Worm (Caenorhabditis elegans) whole organism, L2 larva: ENCODE measurements around the gene srlf-11.

Source experiments
- C34F6.9 ChIP-seq: fragments of 150-350 bp; optimal IDR thresholded peaks from 2 replicates; lab custom pipeline; 2014; ENCODE audit warnings: missing biosample characterization, missing genetic modification characterization
- F13H6.1 ChIP-seq: sonication (generic microtip); optimal IDR thresholded peaks from 2 replicates; lab custom pipeline; 2016; ENCODE audit warnings: missing genetic modification characterization, missing compliant biosample characterization
- R02D3.7 ChIP-seq: fragments of 150-350 bp; optimal IDR thresholded peaks from 2 replicates; lab custom pipeline; 2014; ENCODE audit warnings: missing biosample characterization, missing genetic modification characterization
- Y55F3AM.14 ChIP-seq: fragments of 200-800 bp; sonication (Bioruptor generic); optimal IDR thresholded peaks from 2 replicates; lab custom pipeline; 2018; ENCODE audit warnings: mild to moderate bottlenecking, missing genetic modification characterization, missing compliant biosample characterization
- ZK546.5 ChIP-seq: sonication (generic microtip); optimal IDR thresholded peaks from 2 replicates; lab custom pipeline; 2017; ENCODE audit warnings: missing biosample characterization, missing genetic modification characterization
- alr-1 ChIP-seq: fragments of 150-350 bp; optimal IDR thresholded peaks from 2 replicates; lab custom pipeline; 2014; ENCODE audit warnings: missing biosample characterization, missing genetic modification characterization
- aly-2 ChIP-seq: fragments of 150-350 bp; optimal IDR thresholded peaks from 2 replicates; lab custom pipeline; 2014; ENCODE audit warnings: missing biosample characterization, missing genetic modification characterization
- ama-1 ChIP-seq: fragments of 150-350 bp; optimal IDR thresholded peaks from 2 replicates; lab custom pipeline; 2018; ENCODE audit warnings: inconsistent platforms
- ceh-82 ChIP-seq: fragments of 150-350 bp; optimal IDR thresholded peaks from 2 replicates; lab custom pipeline; 2014; ENCODE audit warnings: missing biosample characterization, missing genetic modification characterization
- egl-27 ChIP-seq: sonication (generic microtip); optimal IDR thresholded peaks from 3 replicates; lab custom pipeline; 2017; ENCODE audit warnings: missing biosample characterization, missing genetic modification reagents, missing genetic modification characterization
- elt-3 ChIP-seq: sonication (generic microtip); optimal IDR thresholded peaks from 2 replicates; lab custom pipeline; 2017; ENCODE audit warnings: missing biosample characterization, missing genetic modification characterization
- fos-1 ChIP-seq: fragments of 150-350 bp; optimal IDR thresholded peaks from 2 replicates; lab custom pipeline; 2014; ENCODE audit warnings: missing biosample characterization, missing genetic modification characterization
- gmeb-1 ChIP-seq: fragments of 150-350 bp; optimal IDR thresholded peaks from 2 replicates; lab custom pipeline; 2014; ENCODE audit warnings: missing biosample characterization, missing genetic modification characterization
- lin-13 ChIP-seq: fragments of 150-350 bp; optimal IDR thresholded peaks from 2 replicates; lab custom pipeline; 2014; ENCODE audit warnings: missing biosample characterization, missing genetic modification reagents, missing genetic modification characterization
- lin-39 ChIP-seq: fragments of 150-350 bp; optimal IDR thresholded peaks from 2 replicates; lab custom pipeline; 2014; ENCODE audit warnings: missing biosample characterization, missing genetic modification reagents, missing genetic modification characterization
- lsy-2 ChIP-seq, 2 experiments: fragments of 150-350 bp in 1 of 2; sonication (generic microtip) in 1 of 2; optimal IDR thresholded peaks; 2 replicates each; lab custom pipeline; 2014 to 2017; ENCODE audit warnings: missing biosample characterization in 2 of 2, missing genetic modification characterization in 2 of 2
- mab-5 ChIP-seq: fragments of 150-350 bp; optimal IDR thresholded peaks from 2 replicates; lab custom pipeline; 2014; ENCODE audit warnings: missing biosample characterization, missing genetic modification characterization
- nhr-10 ChIP-seq: sonication (generic microtip); optimal IDR thresholded peaks from 2 replicates; lab custom pipeline; 2017; ENCODE audit warnings: missing biosample characterization, missing genetic modification characterization
- nhr-129 ChIP-seq: fragments of 150-350 bp; optimal IDR thresholded peaks from 2 replicates; lab custom pipeline; 2014; ENCODE audit warnings: missing biosample characterization, missing genetic modification characterization
- nhr-25 ChIP-seq: fragments of 150-350 bp; sonication (generic microtip); optimal IDR thresholded peaks from 3 replicates; lab custom pipeline; 2014; ENCODE audit warnings: missing biosample characterization, missing genetic modification characterization
- nhr-6 ChIP-seq: fragments of 150-350 bp; optimal IDR thresholded peaks from 2 replicates; lab custom pipeline; 2014; ENCODE audit warnings: missing biosample characterization, missing genetic modification characterization
- nhr-77 ChIP-seq: fragments of 150-350 bp; optimal IDR thresholded peaks from 2 replicates; lab custom pipeline; 2014; ENCODE audit warnings: missing biosample characterization, missing genetic modification characterization
- sem-4 ChIP-seq: fragments of 150-350 bp; optimal IDR thresholded peaks from 2 replicates; lab custom pipeline; 2014; ENCODE audit warnings: missing biosample characterization, missing genetic modification reagents, missing genetic modification characterization
- skn-1 ChIP-seq: sonication (generic microtip); optimal IDR thresholded peaks from 2 replicates; lab custom pipeline; 2017; ENCODE audit warnings: missing biosample characterization, missing genetic modification characterization
- sma-9 ChIP-seq, 2 experiments: fragments of 150-350 bp in 1 of 2; sonication (generic microtip) in 1 of 2; optimal IDR thresholded peaks; 2 replicates each; lab custom pipeline; 2014 to 2016; ENCODE audit warnings: missing genetic modification characterization in 2 of 2, mild to moderate bottlenecking in 1 of 2, missing biosample characterization in 1 of 2, missing compliant biosample characterization in 1 of 2, missing genetic modification reagents in 1 of 2, moderate library complexity in 1 of 2
- unc-39 ChIP-seq: fragments of 150-350 bp; optimal IDR thresholded peaks from 2 replicates; lab custom pipeline; 2014; ENCODE audit warnings: missing biosample characterization, missing genetic modification characterization
- unc-55 ChIP-seq: fragments of 150-350 bp; sonication (generic microtip); optimal IDR thresholded peaks from 3 replicates; lab custom pipeline; 2014; ENCODE audit warnings: missing biosample characterization, missing genetic modification reagents, missing genetic modification characterization
- ztf-11 ChIP-seq: sonication (generic microtip); optimal IDR thresholded peaks from 2 replicates; lab custom pipeline; 2017; ENCODE audit warnings: missing biosample characterization, missing genetic modification characterization

The srlf-11 gene

DNA sequence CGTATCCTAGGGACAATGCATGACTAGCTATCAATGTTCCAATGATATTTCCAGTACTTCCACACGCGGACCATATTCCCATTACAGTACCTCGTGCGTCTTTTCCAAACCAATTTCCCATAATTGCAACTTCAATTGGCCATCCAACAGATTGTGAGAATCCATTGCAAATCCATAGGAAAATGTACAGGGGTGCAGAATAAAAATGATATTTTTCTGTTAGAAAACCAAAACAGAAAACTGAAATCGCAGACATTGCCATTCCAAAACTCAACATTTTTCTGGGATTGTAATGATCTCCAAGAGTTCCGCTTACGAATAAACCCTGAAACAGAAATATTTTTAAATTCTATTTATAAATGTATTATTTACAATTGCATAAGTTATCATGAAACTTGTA is 34.7 kb downstream of the srlf-11 start:
- no peak for TF ChIP-seq aly-2 (tag; lab: Kevin White, UChicago)
- no peak for TF ChIP-seq nhr-10
- no peak for TF ChIP-seq sma-9 (GFP tag; optimal IDR thresholded peaks at IDR 0.05; lab: Kevin White, UChicago)
- no peak for TF ChIP-seq sma-9 (tag; optimal IDR thresholded peaks at IDR 0.05; lab: Kevin White, UChicago)
- TF ChIP-seq nhr-25, result no peak
- no peak for TF ChIP-seq ZK546.5
- TF ChIP-seq sem-4 (tag; lab: Kevin White, UChicago), result no peak
- no peak for TF ChIP-seq mab-5 (tag; lab: Kevin White, UChicago)
- TF ChIP-seq ama-1 (lab: Kevin White, UChicago), result no peak

DNA sequence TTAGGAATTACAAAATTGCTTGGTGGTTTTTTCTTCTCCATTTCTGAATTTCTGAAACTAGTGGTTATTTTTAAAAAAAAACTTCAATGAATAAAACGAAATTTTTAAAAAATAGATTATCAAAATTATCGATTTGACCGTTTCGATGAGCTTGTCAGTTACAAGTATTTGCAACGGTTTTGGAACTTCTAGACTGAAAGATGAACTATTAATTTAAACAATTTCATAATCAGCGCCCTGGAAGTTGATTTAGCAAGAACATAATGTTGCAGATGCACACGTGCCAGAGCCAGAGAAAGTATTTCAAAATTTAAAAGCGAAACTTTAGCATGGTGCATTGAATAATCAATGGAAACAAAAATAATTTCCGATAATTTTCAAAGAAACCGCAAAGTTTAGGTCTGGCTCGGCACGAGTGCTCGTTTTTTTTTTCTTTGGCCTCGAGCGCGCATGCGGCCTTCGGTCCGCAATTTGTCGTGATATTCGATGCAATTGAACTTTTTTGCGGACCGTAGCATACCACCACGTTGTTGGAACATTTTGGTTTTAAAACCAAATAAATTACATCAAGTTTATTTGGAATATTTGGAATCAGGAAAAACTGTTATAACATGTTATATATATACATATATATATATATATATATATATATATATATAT is 43.0 kb downstream of the srlf-11 start, which contains the start of gene T11G6.5:
Gene T11G6.5 (minus strand): TSS at position 51 of the 660 bp plus-strand sequence.
- TF ChIP-seq nhr-10 (no peak), unc-55 (GFP tag; lab: Kevin White, UChicago) (peak; percentile 41), C34F6.9 (peak; percentile 48), alr-1 (tag; lab: Kevin White, UChicago) (no peak), F13H6.1 (tag; lab: Kevin White, UChicago) (peak; percentile 7), lsy-2 (tag; optimal IDR thresholded peaks at IDR 0.05; lab: Kevin White, UChicago) (peak; percentile 76 to 95), lin-13 (GFP tag; lab: Kevin White, UChicago) (peak; percentile 26), ceh-82 (no peak), nhr-129 (tag; lab: Kevin White, UChicago) (peak; percentile 19), gmeb-1 (tag; lab: Kevin White, UChicago) (no peak)

DNA sequence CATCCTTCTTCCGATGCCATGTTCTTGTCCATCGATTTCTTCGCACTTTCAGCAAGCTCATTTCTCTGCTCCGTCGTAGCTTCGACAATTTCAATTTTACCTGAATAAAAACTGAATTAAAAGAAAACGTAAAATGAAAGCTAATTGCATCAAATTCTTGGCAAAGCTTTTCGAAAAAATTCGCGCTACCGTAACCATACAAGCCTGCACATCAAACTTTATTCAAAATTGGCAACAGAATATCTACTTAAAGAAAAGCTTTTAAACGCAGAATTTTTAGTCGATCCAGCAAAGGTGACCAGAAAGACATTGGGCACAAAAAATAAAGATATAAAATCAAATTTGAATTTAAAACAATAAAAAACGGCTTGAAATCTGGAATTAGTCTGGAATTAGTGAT is 43.6 kb downstream of the srlf-11 start:
- TF ChIP-seq Y55F3AM.14 (no peak), lin-39 (no peak), ceh-82 (no peak), aly-2 (tag; lab: Kevin White, UChicago) (no peak), R02D3.7 (no peak), F13H6.1 (tag; lab: Kevin White, UChicago) (no peak), ama-1 (lab: Kevin White, UChicago) (no peak), nhr-6 (tag; lab: Kevin White, UChicago) (no peak), skn-1 (tag; lab: Kevin White, UChicago) (no peak), nhr-77 (tag; lab: Kevin White, UChicago) (no peak), fos-1 (no peak), egl-27 (tag; lab: Kevin White, UChicago) (no peak), elt-3 (tag; lab: Kevin White, UChicago) (no peak), ztf-11 (tag; lab: Kevin White, UChicago) (no peak), unc-39 (tag; lab: Kevin White, UChicago) (no peak)
